Worm (Caenorhabditis elegans) whole organism, L3 larva: ENCODE measurements around the gene Y57G7A.3.

Experiments
- R02D3.7 ChIP-seq: fragments of 150-350 bp; optimal IDR thresholded peaks from 2 replicates; lab custom pipeline; 2014; ENCODE audit warnings: missing biosample characterization, missing genetic modification characterization
- ZK546.5 ChIP-seq: sonication (generic microtip); optimal IDR thresholded peaks from 2 replicates; lab custom pipeline; 2017; ENCODE audit warnings: missing biosample characterization, missing genetic modification characterization
- aly-2 ChIP-seq: fragments of 150-350 bp; optimal IDR thresholded peaks from 2 replicates; lab custom pipeline; 2014; ENCODE audit warnings: missing biosample characterization, missing genetic modification characterization
- ceh-28 ChIP-seq: fragments of 150-350 bp; optimal IDR thresholded peaks from 2 replicates; lab custom pipeline; 2014; ENCODE audit warnings: missing biosample characterization, missing genetic modification reagents, missing genetic modification characterization
- ceh-82 ChIP-seq: fragments of 150-350 bp; optimal IDR thresholded peaks from 2 replicates; lab custom pipeline; 2014; ENCODE audit warnings: missing biosample characterization, missing genetic modification characterization
- daf-12 ChIP-seq: fragments of 150-350 bp; optimal IDR thresholded peaks from 2 replicates; lab custom pipeline; 2014; ENCODE audit warnings: missing biosample characterization, missing genetic modification reagents, missing genetic modification characterization
- egl-27 ChIP-seq: sonication (generic microtip); optimal IDR thresholded peaks from 4 replicates; lab custom pipeline; 2017; ENCODE audit warnings: missing biosample characterization, missing genetic modification reagents, missing genetic modification characterization
- egl-5 ChIP-seq: fragments of 150-350 bp; optimal IDR thresholded peaks from 2 replicates; lab custom pipeline; 2017; ENCODE audit warnings: missing biosample characterization, missing genetic modification reagents, missing genetic modification characterization, inconsistent platforms
- elt-1 ChIP-seq: fragments of 150-350 bp; optimal IDR thresholded peaks from 2 replicates; lab custom pipeline; 2014; ENCODE audit warnings: missing biosample characterization, missing genetic modification characterization
- elt-2 ChIP-seq: sonication (generic microtip); optimal IDR thresholded peaks from 2 replicates; lab custom pipeline; 2016; ENCODE audit warnings: missing genetic modification reagents, mild to moderate bottlenecking, missing genetic modification characterization, missing compliant biosample characterization
- elt-3 ChIP-seq, 3 experiments: fragments of 150-350 bp in 1 of 3; sonication (generic microtip) in 2 of 3; optimal IDR thresholded peaks; 2 replicates in 2 of 3; 4 replicates in 1 of 3; lab custom pipeline; 2014 to 2017; ENCODE audit warnings: missing biosample characterization in 3 of 3, missing genetic modification characterization in 3 of 3
- eor-1 ChIP-seq, 2 experiments: fragments of 150-350 bp; optimal IDR thresholded peaks; 2 replicates each; lab custom pipeline; 2014 to 2018; ENCODE audit warnings: missing biosample characterization in 2 of 2, missing genetic modification characterization in 2 of 2
- fkh-10 ChIP-seq: sonication (generic microtip); optimal IDR thresholded peaks from 2 replicates; lab custom pipeline; 2017; ENCODE audit warnings: missing biosample characterization, missing genetic modification reagents, missing genetic modification characterization
- fkh-2 ChIP-seq: fragments of 150-350 bp; optimal IDR thresholded peaks from 2 replicates; lab custom pipeline; 2014; ENCODE audit warnings: missing biosample characterization, missing genetic modification reagents, missing genetic modification characterization
- fos-1 ChIP-seq: fragments of 150-350 bp; optimal IDR thresholded peaks from 2 replicates; lab custom pipeline; 2014; ENCODE audit warnings: missing biosample characterization, missing genetic modification characterization
- jun-1 ChIP-seq: fragments of 150-350 bp; optimal IDR thresholded peaks from 2 replicates; lab custom pipeline; 2014; ENCODE audit warnings: missing biosample characterization, missing genetic modification reagents, missing genetic modification characterization
- lin-15B ChIP-seq: fragments of 150-350 bp; optimal IDR thresholded peaks from 2 replicates; lab custom pipeline; 2014; ENCODE audit warnings: missing biosample characterization, missing genetic modification characterization
- lin-39 ChIP-seq: fragments of 150-350 bp; optimal IDR thresholded peaks from 2 replicates; lab custom pipeline; 2018; ENCODE audit warnings: missing biosample characterization, missing genetic modification reagents, missing genetic modification characterization
- lsy-12 ChIP-seq: sonication (generic microtip); optimal IDR thresholded peaks from 2 replicates; lab custom pipeline; 2016; ENCODE audit warnings: mild to moderate bottlenecking, missing genetic modification characterization, missing compliant biosample characterization
- mdl-1 ChIP-seq: fragments of 150-350 bp; optimal IDR thresholded peaks from 2 replicates; lab custom pipeline; 2014; ENCODE audit warnings: missing biosample characterization, missing genetic modification characterization
- mml-1 ChIP-seq: fragments of 150-350 bp; sonication (generic microtip); optimal IDR thresholded peaks from 3 replicates; lab custom pipeline; 2014; ENCODE audit warnings: missing biosample characterization, missing genetic modification characterization
- nfya-1 ChIP-seq: sonication (generic microtip); optimal IDR thresholded peaks from 2 replicates; lab custom pipeline; 2017; ENCODE audit warnings: missing genetic modification characterization, mild to moderate bottlenecking, missing compliant biosample characterization, antibody characterized with exemption, moderate library complexity; ENCODE audit not compliant: insufficient read depth
- nhr-11 ChIP-seq: fragments of 150-350 bp; optimal IDR thresholded peaks from 2 replicates; lab custom pipeline; 2014; ENCODE audit warnings: missing biosample characterization, missing genetic modification characterization
- nhr-12 ChIP-seq: fragments of 150-350 bp; optimal IDR thresholded peaks from 2 replicates; lab custom pipeline; 2014; ENCODE audit warnings: missing biosample characterization, missing genetic modification characterization
- nhr-23 ChIP-seq: fragments of 150-350 bp; optimal IDR thresholded peaks from 2 replicates; lab custom pipeline; 2014; ENCODE audit warnings: missing biosample characterization, missing genetic modification reagents, missing genetic modification characterization
- nhr-237 ChIP-seq: fragments of 150-350 bp; optimal IDR thresholded peaks from 2 replicates; lab custom pipeline; 2014; ENCODE audit warnings: missing biosample characterization, missing genetic modification characterization
- nhr-25 ChIP-seq: sonication (generic microtip); optimal IDR thresholded peaks from 2 replicates; lab custom pipeline; 2017; ENCODE audit warnings: missing biosample characterization, missing genetic modification characterization
- nhr-28 ChIP-seq: fragments of 150-350 bp; optimal IDR thresholded peaks from 2 replicates; lab custom pipeline; 2014; ENCODE audit warnings: missing biosample characterization, missing genetic modification characterization
- nhr-43 ChIP-seq: sonication (generic microtip); optimal IDR thresholded peaks from 2 replicates; lab custom pipeline; 2016; ENCODE audit warnings: mild to moderate bottlenecking, missing genetic modification characterization, missing compliant biosample characterization; ENCODE audit not compliant: poor library complexity, severe bottlenecking
- nhr-67 ChIP-seq: fragments of 150-350 bp; optimal IDR thresholded peaks from 2 replicates; lab custom pipeline; 2014; ENCODE audit warnings: missing biosample characterization, missing genetic modification characterization
- nhr-76 ChIP-seq: fragments of 150-350 bp; sonication (generic microtip); optimal IDR thresholded peaks from 5 replicates; lab custom pipeline; 2014; ENCODE audit warnings: missing biosample characterization, missing genetic modification characterization
- pha-4 ChIP-seq: fragments of 150-350 bp; optimal IDR thresholded peaks from 2 replicates; lab custom pipeline; 2014; ENCODE audit warnings: missing biosample characterization, missing genetic modification reagents, missing genetic modification characterization
- pqm-1 ChIP-seq: fragments of 150-350 bp; optimal IDR thresholded peaks from 2 replicates; lab custom pipeline; 2017; ENCODE audit warnings: missing biosample characterization, missing genetic modification characterization, inconsistent platforms
- sea-2 ChIP-seq: fragments of 150-350 bp; sonication (generic microtip); optimal IDR thresholded peaks from 4 replicates; lab custom pipeline; 2014; ENCODE audit warnings: missing biosample characterization, missing genetic modification reagents, missing genetic modification characterization
- skn-1 ChIP-seq: fragments of 150-350 bp; optimal IDR thresholded peaks from 2 replicates; lab custom pipeline; 2014; ENCODE audit warnings: missing biosample characterization, missing genetic modification characterization
- tbx-2 ChIP-seq: sonication (generic microtip); optimal IDR thresholded peaks from 2 replicates; lab custom pipeline; 2016; ENCODE audit warnings: mild to moderate bottlenecking, missing genetic modification characterization, missing compliant biosample characterization
- unc-39 ChIP-seq: sonication (generic microtip); optimal IDR thresholded peaks from 4 replicates; lab custom pipeline; 2017; ENCODE audit warnings: missing biosample characterization, missing genetic modification characterization
- unc-62 ChIP-seq: fragments of 150-350 bp; sonication (generic microtip); optimal IDR thresholded peaks from 4 replicates; lab custom pipeline; 2014; ENCODE audit warnings: missing biosample characterization, missing genetic modification reagents, missing genetic modification characterization
- zag-1 ChIP-seq: fragments of 150-350 bp; optimal IDR thresholded peaks from 2 replicates; lab custom pipeline; 2014; ENCODE audit warnings: missing biosample characterization, missing genetic modification characterization
- ztf-4 ChIP-seq: fragments of 150-350 bp; optimal IDR thresholded peaks from 2 replicates; lab custom pipeline; 2014; ENCODE audit warnings: missing biosample characterization, missing genetic modification characterization

Gene Y57G7A.3

ce11 chrII:1320412-1320811, 34.8 kb downstream of the Y57G7A.3 start (continued):
- no peak for TF ChIP-seq unc-39 (tag; lab: Kevin White, UChicago)
- peak; percentile 98 for TF ChIP-seq pha-4 (tag; lab: Kevin White, UChicago)
- no peak for TF ChIP-seq nhr-237
- peak; percentile 98 for TF ChIP-seq ZK546.5 (tag; lab: Kevin White, UChicago)
- TF ChIP-seq elt-2: peak; percentile 91
- no peak for TF ChIP-seq nhr-76 (tag; lab: Kevin White, UChicago)
- TF ChIP-seq ceh-82 (tag; lab: Kevin White, UChicago): peak; percentile 83

ce11 chrII:1320987-1321807, 35.6 kb downstream of the Y57G7A.3 start, which contains the start of gene vig-1:
Gene vig-1, plus strand, starts transcription at chrII:1321037.
- TF ChIP-seq tbx-2 (tag; lab: Kevin White, UChicago) (no peak), mdl-1 (no peak), skn-1 (no peak), egl-27 (tag; lab: Kevin White, UChicago) (no peak), R02D3.7 (tag; lab: Kevin White, UChicago) (no peak), pha-4 (tag; lab: Kevin White, UChicago) (no peak), unc-62 (no peak)

- TF ChIP-seq ceh-28 (tag; lab: Kevin White, UChicago) (no peak), fkh-10 (GFP tag; lab: Kevin White, UChicago) (no peak), aly-2 (tag; lab: Kevin White, UChicago) (no peak), nhr-23 (tag; lab: Kevin White, UChicago) (no peak), lin-15B (tag; lab: Kevin White, UChicago) (no peak), lsy-12 (no peak), R02D3.7 (tag; lab: Kevin White, UChicago) (no peak), elt-1 (tag; lab: Kevin White, UChicago) (no peak), unc-62 (no peak), nhr-12 (tag; lab: Kevin White, UChicago) (no peak), ZK546.5 (tag; lab: Kevin White, UChicago) (no peak), egl-5 (tag; lab: Kevin White, UChicago) (no peak), nhr-11 (tag; lab: Kevin White, UChicago) (no peak), lin-39 (no peak), nhr-76 (tag; lab: Kevin White, UChicago) (no peak), fkh-2 (no peak), fos-1 (tag; lab: Kevin White, UChicago) (no peak), nhr-67 (tag; lab: Kevin White, UChicago) (no peak), skn-1 (no peak), mml-1 (no peak)
Observed at ce11 chrII:1322283-1323173, 36.9 kb downstream of the Y57G7A.3 start.

- TF ChIP-seq R02D3.7 (tag; lab: Kevin White, UChicago) (no peak), skn-1 (no peak), ztf-4 (tag; lab: Kevin White, UChicago) (no peak), nfya-1 (peak; percentile 48), fos-1 (tag; lab: Kevin White, UChicago) (no peak), daf-12 (tag; lab: Kevin White, UChicago) (no peak), tbx-2 (tag; lab: Kevin White, UChicago) (no peak), egl-27 (tag; lab: Kevin White, UChicago) (no peak), lin-39 (peak; percentile 52), nhr-12 (tag; lab: Kevin White, UChicago) (no peak), nhr-43 (no peak), jun-1 (tag; lab: Kevin White, UChicago) (no peak), ceh-82 (tag; lab: Kevin White, UChicago) (no peak), elt-1 (tag; lab: Kevin White, UChicago) (no peak), nhr-237 (no peak), egl-5 (tag; lab: Kevin White, UChicago) (no peak), lsy-12 (peak; percentile 71), aly-2 (tag; lab: Kevin White, UChicago) (no peak), fkh-10 (GFP tag; lab: Kevin White, UChicago) (peak; percentile 6), zag-1 (tag; lab: Kevin White, UChicago) (no peak), unc-39 (tag; lab: Kevin White, UChicago) (no peak), pqm-1 (no peak), ZK546.5 (tag; lab: Kevin White, UChicago) (peak; percentile 29), nhr-25 (tag; lab: Kevin White, UChicago) (no peak), unc-62 (no peak), eor-1 (tag; optimal IDR thresholded peaks at IDR 0.05; lab: Kevin White, UChicago) (no peak), elt-3 (tag; optimal IDR thresholded peaks at IDR 0.05; lab: Kevin White, UChicago) (no peak), sea-2 (GFP tag; lab: Kevin White, UChicago) (no peak), ceh-28 (tag; lab: Kevin White, UChicago) (peak; percentile 10), nhr-28 (tag; lab: Kevin White, UChicago) (no peak), nhr-67 (tag; lab: Kevin White, UChicago) (no peak), nhr-11 (tag; lab: Kevin White, UChicago) (no peak), pha-4 (tag; lab: Kevin White, UChicago) (no peak)
Observed at ce11 chrII:1323190-1323651, 37.6 kb downstream of the Y57G7A.3 start.
